Worm (Caenorhabditis elegans) whole organism, L1 larva: ENCODE measurements around the gene eef-1B.1.
A peak's percentile ranks its signal among the peaks of the same experiment; 100 is the strongest.

ENCODE experiments used
- C16A3.4 ChIP-seq: fragments of 150-350 bp; optimal IDR thresholded peaks from 2 replicates; lab custom pipeline; 2014; ENCODE audit warnings: missing biosample characterization, missing genetic modification characterization
- F16B12.6 ChIP-seq: fragments of 150-350 bp; optimal IDR thresholded peaks from 2 replicates; lab custom pipeline; 2014; ENCODE audit warnings: missing biosample characterization, missing genetic modification characterization
- aly-2 ChIP-seq: fragments of 150-350 bp; optimal IDR thresholded peaks from 2 replicates; lab custom pipeline; 2014; ENCODE audit warnings: missing biosample characterization, missing genetic modification characterization
- blmp-1 ChIP-seq: fragments of 150-350 bp; optimal IDR thresholded peaks from 2 replicates; lab custom pipeline; 2014; ENCODE audit warnings: missing biosample characterization, missing genetic modification characterization
- ceh-63 ChIP-seq: fragments of 200-800 bp; sonication (Bioruptor generic); optimal IDR thresholded peaks from 2 replicates; lab custom pipeline; 2018; ENCODE audit warnings: mild to moderate bottlenecking, missing genetic modification characterization, missing compliant biosample characterization
- ceh-82 ChIP-seq, 3 experiments: fragments of 150-350 bp in 1 of 3; sonication (generic microtip) in 2 of 3; optimal IDR thresholded peaks; 2 replicates each; lab custom pipeline; 2014 to 2017; ENCODE audit warnings: missing biosample characterization in 3 of 3, missing genetic modification characterization in 3 of 3
- ceh-88 ChIP-seq: fragments of 200-800 bp; sonication (Bioruptor generic); IDR thresholded peaks from 2 replicates; pipeline ENCODE4 v1.3.6; 2022; ENCODE audit warnings: missing genetic modification characterization, missing compliant biosample characterization
- ceh-90 ChIP-seq: sonication (generic microtip); optimal IDR thresholded peaks from 2 replicates; lab custom pipeline; 2016; ENCODE audit warnings: missing genetic modification characterization, missing compliant biosample characterization
- dpl-1 ChIP-seq, 3 experiments: fragments of 150-350 bp in 2 of 3; sonication (generic microtip) in 1 of 3; optimal IDR thresholded peaks; 2 replicates each; lab custom pipeline; 2014 to 2017; ENCODE audit warnings: missing biosample characterization in 3 of 3, missing genetic modification characterization in 3 of 3, missing genetic modification reagents in 3 of 3
- efl-1 ChIP-seq, 4 experiments: fragments of 150-350 bp; optimal IDR thresholded peaks in 3 of 4; peaks in 1 of 4; 1 replicate in 1 of 4; 2 replicates in 3 of 4; lab custom pipeline; 2014; ENCODE audit warnings: missing biosample characterization in 2 of 4, missing genetic modification characterization in 2 of 4, missing genetic modification reagents in 2 of 4
- efl-3 ChIP-seq: fragments of 200-800 bp; sonication (Bioruptor generic); optimal IDR thresholded peaks from 2 replicates; lab custom pipeline; 2018; ENCODE audit warnings: mild to moderate bottlenecking, missing genetic modification characterization, missing compliant biosample characterization
- ets-5 ChIP-seq: fragments of 200-800 bp; sonication (Bioruptor generic); IDR thresholded peaks from 2 replicates; pipeline ENCODE4 v1.3.6; 2022; ENCODE audit warnings: missing genetic modification characterization, missing compliant biosample characterization
- fkh-8 ChIP-seq: sonication (generic microtip); optimal IDR thresholded peaks from 2 replicates; lab custom pipeline; 2016; ENCODE audit warnings: mild to moderate bottlenecking, missing genetic modification characterization, missing compliant biosample characterization
- grh-1 ChIP-seq: fragments of 200-800 bp; sonication (Bioruptor generic); IDR thresholded peaks from 2 replicates; pipeline ENCODE4 v1.3.6; 2022; ENCODE audit warnings: missing genetic modification reagents, missing genetic modification characterization, missing compliant biosample characterization
- hlh-4 ChIP-seq: sonication (generic microtip); optimal IDR thresholded peaks from 2 replicates; lab custom pipeline; 2016; ENCODE audit warnings: mild to moderate bottlenecking, missing genetic modification characterization, missing compliant biosample characterization
- irx-1 ChIP-seq: sonication (generic microtip); optimal IDR thresholded peaks from 2 replicates; lab custom pipeline; 2016; ENCODE audit warnings: missing genetic modification characterization, missing compliant biosample characterization
- isw-1 ChIP-seq: fragments of 200-800 bp; sonication (Bioruptor generic); IDR thresholded peaks from 2 replicates; pipeline ENCODE4 v1.3.6; 2022; ENCODE audit warnings: missing genetic modification characterization, missing compliant biosample characterization
- lin-15B ChIP-seq: fragments of 150-350 bp; sonication (generic microtip); optimal IDR thresholded peaks from 3 replicates; lab custom pipeline; 2014; ENCODE audit warnings: missing biosample characterization, missing genetic modification characterization
- lin-35 ChIP-seq, 2 experiments: fragments of 150-350 bp; optimal IDR thresholded peaks; 2 replicates each; lab custom pipeline; 2014; ENCODE audit warnings: missing biosample characterization in 2 of 2, missing genetic modification characterization in 2 of 2, missing genetic modification reagents in 2 of 2
- lin-39 ChIP-seq: fragments of 150-350 bp; optimal IDR thresholded peaks from 2 replicates; lab custom pipeline; 2014; ENCODE audit warnings: missing biosample characterization, missing genetic modification reagents, missing genetic modification characterization
- lir-3 ChIP-seq: sonication (generic microtip); optimal IDR thresholded peaks from 2 replicates; lab custom pipeline; 2016; ENCODE audit warnings: mild to moderate bottlenecking, missing genetic modification characterization, moderate library complexity, missing compliant biosample characterization; ENCODE audit not compliant: poor library complexity
- lsy-2 ChIP-seq, 2 experiments: fragments of 150-350 bp; optimal IDR thresholded peaks; 2 replicates each; lab custom pipeline; 2014; ENCODE audit warnings: missing biosample characterization in 2 of 2, missing genetic modification characterization in 2 of 2
- mdl-1 ChIP-seq, 2 experiments: fragments of 150-350 bp; optimal IDR thresholded peaks; 2 replicates each; lab custom pipeline; 2014 to 2017; ENCODE audit warnings: missing biosample characterization in 2 of 2, missing genetic modification characterization in 2 of 2, inconsistent platforms in 1 of 2
- mep-1 ChIP-seq: fragments of 150-350 bp; optimal IDR thresholded peaks from 2 replicates; lab custom pipeline; 2014; ENCODE audit warnings: missing biosample characterization, missing genetic modification characterization
- nhr-12 ChIP-seq: sonication (generic microtip); optimal IDR thresholded peaks from 2 replicates; lab custom pipeline; 2017; ENCODE audit warnings: missing biosample characterization, missing genetic modification characterization
- nhr-20 ChIP-seq: sonication (generic microtip); optimal IDR thresholded peaks from 2 replicates; lab custom pipeline; 2016; ENCODE audit warnings: mild to moderate bottlenecking, missing genetic modification characterization, missing compliant biosample characterization
- nhr-237 ChIP-seq: fragments of 150-350 bp; optimal IDR thresholded peaks from 2 replicates; lab custom pipeline; 2014; ENCODE audit warnings: missing biosample characterization, missing genetic modification characterization
- nhr-71 ChIP-seq: sonication (generic microtip); optimal IDR thresholded peaks from 2 replicates; lab custom pipeline; 2016; ENCODE audit warnings: mild to moderate bottlenecking, missing genetic modification characterization, moderate library complexity, missing compliant biosample characterization
- nhr-76 ChIP-seq: sonication (generic microtip); optimal IDR thresholded peaks from 2 replicates; lab custom pipeline; 2017; ENCODE audit warnings: missing biosample characterization, missing genetic modification characterization
- nhr-84 ChIP-seq: sonication (generic microtip); optimal IDR thresholded peaks from 2 replicates; lab custom pipeline; 2017; ENCODE audit warnings: missing biosample characterization, missing genetic modification characterization
- nhr-90 ChIP-seq: sonication (generic microtip); optimal IDR thresholded peaks from 2 replicates; lab custom pipeline; 2016; ENCODE audit warnings: mild to moderate bottlenecking, missing genetic modification characterization, missing compliant biosample characterization; ENCODE audit not compliant: poor library complexity
- rnt-1 ChIP-seq: sonication (generic microtip); optimal IDR thresholded peaks from 2 replicates; lab custom pipeline; 2016; ENCODE audit warnings: mild to moderate bottlenecking, missing genetic modification characterization, moderate library complexity, missing compliant biosample characterization
- skn-1 ChIP-seq: fragments of 150-350 bp; optimal IDR thresholded peaks from 2 replicates; lab custom pipeline; 2014; ENCODE audit warnings: missing biosample characterization, missing genetic modification characterization
- snu-23 ChIP-seq: sonication (generic microtip); optimal IDR thresholded peaks from 2 replicates; lab custom pipeline; 2016; ENCODE audit warnings: missing genetic modification characterization, missing compliant biosample characterization
- swsn-7 ChIP-seq: sonication (generic microtip); optimal IDR thresholded peaks from 2 replicates; lab custom pipeline; 2016; ENCODE audit warnings: missing genetic modification characterization, missing compliant biosample characterization
- unc-30 ChIP-seq: sonication (generic microtip); optimal IDR thresholded peaks from 2 replicates; lab custom pipeline; 2017; ENCODE audit warnings: missing biosample characterization, missing genetic modification characterization
- unc-86 ChIP-seq: sonication (generic microtip); optimal IDR thresholded peaks from 2 replicates; lab custom pipeline; 2016; ENCODE audit warnings: missing genetic modification characterization, missing compliant biosample characterization
- xbp-1 ChIP-seq: sonication (generic microtip); optimal IDR thresholded peaks from 2 replicates; lab custom pipeline; 2016; ENCODE audit warnings: missing genetic modification characterization, missing compliant biosample characterization
- ztf-11 ChIP-seq, 2 experiments: sonication (generic microtip); optimal IDR thresholded peaks; 2 replicates each; lab custom pipeline; 2016 to 2017; ENCODE audit warnings: missing genetic modification characterization in 2 of 2, missing biosample characterization in 1 of 2, missing compliant biosample characterization in 1 of 2

eef-1B.1 gene

ce11 chrIII:7928549-7929129, 44.5 kb downstream of the eef-1B.1 start, which contains the start of the genes C29E4.13 and npp-15:
Gene C29E4.13 (minus strand): TSS chrIII:7928717.
Gene npp-15 (plus strand): TSS chrIII:7929043.
- peak; percentile 64 to 74 for TF ChIP-seq lsy-2 (tag; optimal IDR thresholded peaks at IDR 0.05; lab: Kevin White, UChicago)
- TF ChIP-seq nhr-237, result no peak
- peak; percentile 64 for TF ChIP-seq rnt-1 (tag; lab: Kevin White, UChicago)
- peak; percentile 64 to 81 for TF ChIP-seq efl-1 (optimal IDR thresholded peaks at IDR 0.05; lab: Kevin White, UChicago)
- TF ChIP-seq efl-1 (GFP tag; optimal IDR thresholded peaks at IDR 0.05 in 1 of 2; lab: Kevin White, UChicago), result peak; percentile 83 to 98
- peak; percentile 29 for TF ChIP-seq lin-39
- TF ChIP-seq ceh-63 (GFP tag; lab: Kevin White, UChicago), result no peak
- peak; percentile 51 for TF ChIP-seq nhr-20
- TF ChIP-seq ceh-88 (GFP tag; lab: Robert Waterston, UW), result no peak
- no peak for TF ChIP-seq nhr-76 (tag; lab: Kevin White, UChicago)
- peak; percentile 18 for TF ChIP-seq lin-15B (tag; lab: Kevin White, UChicago)
- TF ChIP-seq ztf-11 (tag; optimal IDR thresholded peaks at IDR 0.05; lab: Kevin White, UChicago), result no peak
- peak; percentile 55 for TF ChIP-seq C16A3.4 (tag; lab: Kevin White, UChicago)
- peak; percentile 33 for TF ChIP-seq blmp-1
- TF ChIP-seq mdl-1 (tag; optimal IDR thresholded peaks at IDR 0.05; lab: Kevin White, UChicago), result peak in 1 of 2 experiments; percentile 17
- peak; percentile 70 for TF ChIP-seq mep-1
- peak; percentile 27 for TF ChIP-seq nhr-90 (tag; lab: Kevin White, UChicago)
- no peak for TF ChIP-seq ets-5 (GFP tag; lab: Robert Waterston, UW)
- TF ChIP-seq lin-35 (GFP tag; optimal IDR thresholded peaks at IDR 0.05; lab: Kevin White, UChicago), result peak; percentile 74 to 87
- no peak for TF ChIP-seq nhr-84
- no peak for TF ChIP-seq lir-3
- TF ChIP-seq skn-1 (tag; lab: Kevin White, UChicago), result peak; percentile 24
- TF ChIP-seq aly-2 (tag; lab: Kevin White, UChicago), result no peak
- peak; percentile 63 for TF ChIP-seq snu-23
- TF ChIP-seq xbp-1 (tag; lab: Kevin White, UChicago), result peak; percentile 39
- TF ChIP-seq hlh-4 (tag; lab: Kevin White, UChicago), result no peak
- TF ChIP-seq unc-30 (tag; lab: Kevin White, UChicago), result no peak
- TF ChIP-seq ceh-82 (tag; optimal IDR thresholded peaks at IDR 0.05; lab: Kevin White, UChicago), result peak in 1 of 3 experiments; percentile 35
- peak; percentile 44 for TF ChIP-seq F16B12.6 (tag; lab: Kevin White, UChicago)
- peak; percentile 34 for TF ChIP-seq swsn-7
- TF ChIP-seq isw-1 (GFP tag; lab: Robert Waterston, UW), result no peak
- no peak for TF ChIP-seq grh-1 (GFP tag; lab: Robert Waterston, UW)
- TF ChIP-seq dpl-1 (GFP tag; optimal IDR thresholded peaks at IDR 0.05; lab: Kevin White, UChicago), result peak; percentile 56 to 87 (median 83)
- TF ChIP-seq unc-86, result peak; percentile 15
- TF ChIP-seq nhr-71, result peak; percentile 53

- TF ChIP-seq blmp-1, result peak; percentile 27
- no peak for TF ChIP-seq ceh-88 (GFP tag; lab: Robert Waterston, UW)
Measured at ce11 chrIII:7925968-7926367, 47.2 kb downstream of the eef-1B.1 start.

ce11 chrIII:7924821-7925220, 48.4 kb downstream of the eef-1B.1 start, which contains the start of gene tag-250:
Gene tag-250 (minus strand): TSS chrIII:7924921.
- TF ChIP-seq efl-3 (GFP tag; lab: Kevin White, UChicago) (no peak), nhr-71 (no peak), irx-1 (tag; lab: Kevin White, UChicago) (no peak), ceh-90 (no peak), fkh-8 (tag; lab: Kevin White, UChicago) (no peak), ztf-11 (tag; optimal IDR thresholded peaks at IDR 0.05; lab: Kevin White, UChicago) (no peak), nhr-12 (tag; lab: Kevin White, UChicago) (no peak)
